Worm (Caenorhabditis elegans) whole organism, young adult: ENCODE measurements around the gene T07F12.2.

ENCODE experiments used
- F10E7.11 ChIP-seq: sonication (generic microtip); optimal IDR thresholded peaks from 2 replicates; lab custom pipeline; 2017; ENCODE audit warnings: mild to moderate bottlenecking, missing genetic modification characterization, moderate library complexity, missing compliant biosample characterization
- F23B12.7 ChIP-seq: sonication (generic microtip); optimal IDR thresholded peaks from 2 replicates; lab custom pipeline; 2017; ENCODE audit warnings: missing genetic modification characterization, mild to moderate bottlenecking, missing compliant biosample characterization, antibody characterized with exemption, moderate library complexity; ENCODE audit not compliant: insufficient read depth
- F33H1.4 ChIP-seq: fragments of 200-800 bp; sonication (Bioruptor generic); IDR thresholded peaks from 2 replicates; pipeline ENCODE4 v1.3.6; 2022; ENCODE audit warnings: missing genetic modification reagents, missing genetic modification characterization, missing compliant biosample characterization
- F39B2.1 ChIP-seq: fragments of 200-800 bp; sonication (Bioruptor generic); IDR thresholded peaks from 2 replicates; pipeline ENCODE4 v1.3.6; 2022; ENCODE audit warnings: missing genetic modification reagents, missing genetic modification characterization, missing compliant biosample characterization
- F55B11.4 ChIP-seq: sonication (generic microtip); optimal IDR thresholded peaks from 2 replicates; lab custom pipeline; 2016; ENCODE audit warnings: missing compliant biosample characterization, missing genetic modification characterization, borderline replicate concordance; ENCODE audit not compliant: insufficient read depth
- Y56A3A.18 ChIP-seq: fragments of 200-800 bp; sonication (Bioruptor generic); IDR thresholded peaks from 2 replicates; pipeline ENCODE4 v1.3.6; 2022; ENCODE audit warnings: missing genetic modification reagents, missing genetic modification characterization, missing compliant biosample characterization
- Y67H2A.10 ChIP-seq: fragments of 200-800 bp; sonication (Bioruptor generic); conservative IDR thresholded peaks from 2 replicates; pipeline ENCODE4 v1.3.6; 2022; ENCODE audit warnings: missing genetic modification reagents, missing genetic modification characterization, missing compliant biosample characterization
- aptf-3 ChIP-seq: fragments of 200-800 bp; sonication (Bioruptor generic); IDR thresholded peaks from 2 replicates; pipeline ENCODE4 v1.3.6; 2022; ENCODE audit warnings: missing genetic modification characterization, missing compliant biosample characterization
- athp-1 ChIP-seq: sonication (generic microtip); optimal IDR thresholded peaks from 2 replicates; lab custom pipeline; 2017; ENCODE audit warnings: mild to moderate bottlenecking, missing genetic modification characterization, missing compliant biosample characterization
- dox-1 ChIP-seq: fragments of 200-800 bp; sonication (Bioruptor generic); IDR thresholded peaks from 2 replicates; pipeline ENCODE4 v1.3.6; 2022; ENCODE audit warnings: missing genetic modification reagents, missing genetic modification characterization, missing compliant biosample characterization
- efl-1 ChIP-seq: fragments of 150-350 bp; optimal IDR thresholded peaks from 2 replicates; lab custom pipeline; 2014; ENCODE audit warnings: missing biosample characterization, missing genetic modification reagents, missing genetic modification characterization
- egl-44 ChIP-seq: fragments of 200-800 bp; sonication (Bioruptor generic); IDR thresholded peaks from 2 replicates; pipeline ENCODE4 v1.3.6; 2022; ENCODE audit warnings: missing genetic modification reagents, missing genetic modification characterization, missing compliant biosample characterization
- ets-4 ChIP-seq: fragments of 200-800 bp; sonication (Bioruptor generic); optimal IDR thresholded peaks from 2 replicates; lab custom pipeline; 2018; ENCODE audit warnings: mild to moderate bottlenecking, missing genetic modification characterization, missing compliant biosample characterization
- hmg-1.2 ChIP-seq: fragments of 200-800 bp; sonication (Bioruptor generic); IDR thresholded peaks from 2 replicates; pipeline ENCODE4 v1.3.6; 2022; ENCODE audit warnings: missing genetic modification reagents, missing genetic modification characterization, missing compliant biosample characterization
- let-607 ChIP-seq, 2 experiments: fragments of 200-800 bp in 1 of 2; sonication (Bioruptor generic) in 1 of 2; sonication (generic microtip) in 1 of 2; optimal IDR thresholded peaks; 2 replicates each; lab custom pipeline; 2016 to 2018; ENCODE audit warnings: mild to moderate bottlenecking in 2 of 2, missing compliant biosample characterization in 2 of 2, missing genetic modification characterization in 2 of 2, moderate library complexity in 2 of 2, missing genotype in 1 of 2
- nhr-80 ChIP-seq: sonication (generic microtip); optimal IDR thresholded peaks from 2 replicates; lab custom pipeline; 2016; ENCODE audit warnings: missing genetic modification characterization, missing compliant biosample characterization
- rec-8 ChIP-seq, 2 experiments: sonication (generic microtip); optimal IDR thresholded peaks; 2 replicates each; lab custom pipeline; 2016; ENCODE audit warnings: mild to moderate bottlenecking in 2 of 2, missing genetic modification characterization in 2 of 2, missing genetic modification reagents in 2 of 2, missing genotype in 2 of 2, missing biosample characterization in 1 of 2, missing compliant biosample characterization in 1 of 2, moderate library complexity in 1 of 2
- rpc-1 ChIP-seq, 2 experiments: fragments of 150-350 bp in 1 of 2; sonication (generic microtip) in 1 of 2; optimal IDR thresholded peaks; 2 replicates each; lab custom pipeline; 2014 to 2018; ENCODE audit warnings: missing biosample characterization in 1 of 2, missing genetic modification characterization in 1 of 2, missing genetic modification reagents in 1 of 2, missing genotype in 1 of 2
- snpc-3.4 ChIP-seq: sonication (generic microtip); optimal IDR thresholded peaks from 2 replicates; lab custom pipeline; 2017; ENCODE audit warnings: missing genetic modification characterization, mild to moderate bottlenecking, missing compliant biosample characterization, antibody characterized with exemption, moderate library complexity, missing genotype, missing genetic modification reagents
- unc-62 ChIP-seq: fragments of 150-350 bp; optimal IDR thresholded peaks from 2 replicates; lab custom pipeline; 2014; ENCODE audit warnings: missing biosample characterization, missing genetic modification reagents, missing genetic modification characterization
- zfh-2 ChIP-seq: fragments of 200-800 bp; sonication (Bioruptor generic); conservative IDR thresholded peaks from 2 replicates; pipeline ENCODE4 v1.3.6; 2022; ENCODE audit warnings: missing genetic modification reagents, missing genetic modification characterization, missing compliant biosample characterization
- zim-3 ChIP-seq: sonication (generic microtip); optimal IDR thresholded peaks from 2 replicates; lab custom pipeline; 2017; ENCODE audit warnings: mild to moderate bottlenecking, missing genetic modification characterization, moderate library complexity, missing compliant biosample characterization
- ztf-25 ChIP-seq: fragments of 200-800 bp; sonication (Bioruptor generic); IDR thresholded peaks from 2 replicates; pipeline ENCODE4 v1.3.6; 2022; ENCODE audit warnings: missing genetic modification reagents, missing genetic modification characterization, missing compliant biosample characterization

T07F12.2 gene

ce11 chrX:4853060-4853459, 37.0 kb upstream of the T07F12.2 start, which contains the start of gene F39C12.1:
Gene F39C12.1 (minus strand): TSS chrX:4853195.
- TF ChIP-seq athp-1 (tag; lab: Kevin White, UChicago) = no peak
- TF ChIP-seq zfh-2 (GFP tag; lab: Robert Waterston, UW) = no peak
- peak; percentile 95 for TF ChIP-seq nhr-80 (tag; lab: Kevin White, UChicago)
- TF ChIP-seq let-607 (tag; optimal IDR thresholded peaks at IDR 0.05; lab: Kevin White, UChicago) = peak; percentile 24 to 52
- no peak for TF ChIP-seq efl-1 (GFP tag; lab: Kevin White, UChicago)
- TF ChIP-seq F10E7.11 = no peak
- TF ChIP-seq egl-44 (GFP tag; lab: Robert Waterston, UW) = no peak
- TF ChIP-seq ets-4 (GFP tag; lab: Kevin White, UChicago) = peak; percentile 31
- TF ChIP-seq hmg-1.2 (GFP tag; lab: Robert Waterston, UW) = peak; percentile 95
- peak; percentile 69; the same call in 1 of the 2 replicates for TF ChIP-seq dox-1 (GFP tag; lab: Robert Waterston, UW)
- TF ChIP-seq, all 124 proteins: peak for 5

- no peak for TF ChIP-seq ztf-25
- TF ChIP-seq Y56A3A.18 (GFP tag; lab: Robert Waterston, UW) = no peak
Observed at ce11 chrX:4859582-4860095, 30.4 kb upstream of the T07F12.2 start, which contains the start of gene add-1. Gene add-1 (minus strand): TSS chrX:4860045.

- TF ChIP-seq F39B2.1 (GFP tag; lab: Robert Waterston, UW) = no peak
Observed at ce11 chrX:4861413-4861812, 28.6 kb upstream of the T07F12.2 start.

- no peak for TF ChIP-seq rpc-1 (optimal IDR thresholded peaks at IDR 0.05; lab: Kevin White, UChicago)
- no peak for TF ChIP-seq rpc-1 (tag; optimal IDR thresholded peaks at IDR 0.05; lab: Kevin White, UChicago)
- peak in 1 of 2 experiments; percentile 82 for TF ChIP-seq let-607 (tag; optimal IDR thresholded peaks at IDR 0.05; lab: Kevin White, UChicago)
- peak; percentile 83 for TF ChIP-seq nhr-80 (tag; lab: Kevin White, UChicago)
Observed at ce11 chrX:4862062-4862461, 28.0 kb upstream of the T07F12.2 start.

ce11 chrX:4864214-4864613, 25.8 kb upstream of the T07F12.2 start:
- no peak for TF ChIP-seq rec-8 (tag; optimal IDR thresholded peaks at IDR 0.05; lab: Kevin White, UChicago)
- TF ChIP-seq F55B11.4 (tag; lab: Kevin White, UChicago) = no peak
- TF ChIP-seq F23B12.7 (tag; lab: Kevin White, UChicago) = no peak

- TF ChIP-seq unc-62 (GFP tag; lab: Kevin White, UChicago) = no peak
- TF ChIP-seq zim-3 (tag; lab: Kevin White, UChicago) = no peak
- TF ChIP-seq Y67H2A.10 (GFP tag; lab: Robert Waterston, UW) = no peak
Observed at ce11 chrX:4865798-4866197, 24.2 kb upstream of the T07F12.2 start, which contains the start of gene ntc-1. Gene ntc-1 (plus strand): TSS chrX:4866098.

- TF ChIP-seq Y67H2A.10 (GFP tag; lab: Robert Waterston, UW) (no peak), aptf-3 (no peak), snpc-3.4 (tag; lab: Kevin White, UChicago) (no peak), F33H1.4 (GFP tag; lab: Robert Waterston, UW) (no peak)
Observed at ce11 chrX:4869627-4870026, 20.4 kb upstream of the T07F12.2 start.

ce11 chrX:4870683-4871082, 19.4 kb upstream of the T07F12.2 start:
- peak; percentile 50; the same call in 1 of the 2 replicates for TF ChIP-seq zfh-2 (GFP tag; lab: Robert Waterston, UW)
- no peak for TF ChIP-seq rpc-1 (optimal IDR thresholded peaks at IDR 0.05; lab: Kevin White, UChicago)
- TF ChIP-seq rpc-1 (tag; optimal IDR thresholded peaks at IDR 0.05; lab: Kevin White, UChicago) = no peak
